Fruit fly (Drosophila melanogaster): ENCODE measurements around the gene CG12379.

CG12379 gene

DNA sequence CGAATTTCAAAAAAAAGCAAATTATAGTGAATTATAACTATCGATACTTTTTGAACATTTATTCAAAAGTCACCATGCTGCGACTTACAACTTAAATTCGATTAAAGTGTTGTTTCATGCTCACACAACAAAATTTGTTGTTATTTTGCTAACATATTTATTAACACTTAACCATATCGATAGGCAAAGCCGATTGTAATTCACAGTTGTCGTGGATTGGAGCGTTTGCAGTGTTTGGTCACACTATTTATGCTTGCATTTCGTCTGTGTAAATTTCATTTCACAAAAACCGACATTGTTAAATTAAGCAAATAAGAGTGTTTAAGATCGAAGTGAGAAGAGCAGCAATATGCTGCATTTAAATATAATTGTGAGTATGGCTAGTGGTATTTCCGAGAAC is 21.4 kb downstream of the CG12379 start, which contains the start of gene HUWE1:
Gene HUWE1, plus strand, starts transcription at position 220 of the 400 bp plus-strand sequence.
- TF ChIP-seq GATAd (GFP tag; optimal IDR thresholded peaks at IDR 0.05) (no peak), Sp1 (GFP tag; optimal IDR thresholded peaks at IDR 0.05) (peak; percentile 19), Abd-B (GFP tag; optimal IDR thresholded peaks at IDR 0.05) (no peak), Rel (GFP tag; optimal IDR thresholded peaks at IDR 0.05) (no peak), Rel (tag; optimal IDR thresholded peaks at IDR 0.05) (peak; percentile 27), CG9705 (GFP tag; optimal IDR thresholded peaks at IDR 0.05) (no peak), dmrt93B (GFP tag; optimal IDR thresholded peaks at IDR 0.05) (no peak)

DNA sequence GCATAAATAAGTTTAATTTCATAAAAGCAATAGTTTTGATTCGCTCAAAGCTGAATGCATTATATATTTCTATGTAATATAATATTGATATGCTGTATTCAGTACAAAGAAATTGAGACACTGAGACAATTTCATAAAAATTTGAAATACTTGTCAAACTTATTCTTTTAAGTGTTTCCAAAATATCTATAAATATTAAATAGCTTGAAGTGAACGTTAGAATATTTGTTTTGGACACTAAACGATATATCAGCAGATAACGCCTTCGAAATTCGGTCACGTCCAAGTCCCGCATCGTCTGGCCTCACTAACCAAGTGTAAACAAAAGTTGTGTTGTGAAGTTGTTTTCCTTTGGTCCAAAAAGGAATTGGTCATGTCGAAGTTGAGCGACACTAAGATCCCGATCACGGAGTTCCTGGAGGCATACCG is 23.0 kb downstream of the CG12379 start:
- TF ChIP-seq Dfd (GFP tag; optimal IDR thresholded peaks at IDR 0.05) (no peak), Hr78 (GFP tag; optimal IDR thresholded peaks at IDR 0.05) (no peak), Myc (optimal IDR thresholded peaks at IDR 0.05) (peak; percentile 68), woc (GFP tag; optimal IDR thresholded peaks at IDR 0.05) (no peak), sage (GFP tag; optimal IDR thresholded peaks at IDR 0.05) (no peak), HLH106 (tag; optimal IDR thresholded peaks at IDR 0.05) (no peak)

dm6 chrX:15709984-15710750 is 23.6 kb downstream of the CG12379 start, which contains the start of the genes CG9281 and CG15601:
Gene CG9281, minus strand, starts transcription at chrX:15710539.
Gene CG15601, plus strand, starts transcription at chrX:15710647.
- TF ChIP-seq N (GFP tag; optimal IDR thresholded peaks at IDR 0.05) (peak; percentile 22), Jra (GFP tag; optimal IDR thresholded peaks at IDR 0.05) (no peak), Sp1 (GFP tag; optimal IDR thresholded peaks at IDR 0.05) (peak; percentile 30), Dfd (GFP tag; optimal IDR thresholded peaks at IDR 0.05) (no peak), Rel (GFP tag; optimal IDR thresholded peaks at IDR 0.05) (no peak), Rel (tag; optimal IDR thresholded peaks at IDR 0.05) (peak; percentile 8), HLH106 (tag; optimal IDR thresholded peaks at IDR 0.05) (peak; percentile 3), CG32264 (GFP tag; optimal IDR thresholded peaks at IDR 0.05) (no peak), Abd-B (GFP tag; optimal IDR thresholded peaks at IDR 0.05) (no peak), sv (GFP tag; optimal IDR thresholded peaks at IDR 0.05) (peak; percentile 22)

DNA sequence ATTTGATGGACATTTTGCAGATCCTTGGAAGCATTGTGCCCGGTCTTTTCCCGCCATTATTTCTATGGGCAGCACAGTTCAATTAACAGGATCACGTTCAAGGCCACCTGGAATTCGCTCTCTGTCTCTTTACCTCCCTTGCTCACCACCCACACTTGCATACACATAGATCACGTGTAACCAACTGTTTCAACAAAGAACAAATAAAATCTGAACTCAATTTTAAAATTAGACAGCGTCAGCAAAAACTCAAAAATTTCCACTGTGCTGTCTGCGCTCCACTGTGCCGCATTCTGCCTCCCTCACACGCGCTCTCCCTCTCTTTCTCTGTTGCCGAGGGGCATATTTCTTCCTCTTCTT is 24.2 kb downstream of the CG12379 start:
- TF ChIP-seq pan (optimal IDR thresholded peaks at IDR 0.05) = no peak
- TF ChIP-seq dl (GFP tag; optimal IDR thresholded peaks at IDR 0.05; ENCODE audit: insufficient read depth in 1 of 2, partially characterized antibody in 2 of 2) = no peak
- no peak for TF ChIP-seq lola (GFP tag; optimal IDR thresholded peaks at IDR 0.05)
- no peak for TF ChIP-seq Abd-B (GFP tag; optimal IDR thresholded peaks at IDR 0.05)
- TF ChIP-seq dmrt93B (GFP tag; optimal IDR thresholded peaks at IDR 0.05) = no peak
- TF ChIP-seq jim (GFP tag; optimal IDR thresholded peaks at IDR 0.05) = no peak
- TF ChIP-seq Sp1 (GFP tag; optimal IDR thresholded peaks at IDR 0.05) = no peak
- TF ChIP-seq Mio (GFP tag; optimal IDR thresholded peaks at IDR 0.05) = no peak
- no peak for TF ChIP-seq Hr78 (GFP tag; optimal IDR thresholded peaks at IDR 0.05)
- TF ChIP-seq Hnf4 (GFP tag; optimal IDR thresholded peaks at IDR 0.05) = peak; percentile 4
- TF ChIP-seq dsf (GFP tag; optimal IDR thresholded peaks at IDR 0.05; ENCODE audit: borderline replicate concordance) = no peak
- TF ChIP-seq CrebA (GFP tag; optimal IDR thresholded peaks at IDR 0.05; ENCODE audit: borderline replicate concordance) = no peak
- TF ChIP-seq Dif (GFP tag; optimal IDR thresholded peaks at IDR 0.05; ENCODE audit: partially characterized antibody) = no peak
- no peak for TF ChIP-seq GATAd (GFP tag; optimal IDR thresholded peaks at IDR 0.05)
- peak; percentile 38 for TF ChIP-seq rgr (GFP tag; optimal IDR thresholded peaks at IDR 0.05)
- no peak for TF ChIP-seq sage (GFP tag; optimal IDR thresholded peaks at IDR 0.05)
- TF ChIP-seq Dfd (GFP tag; optimal IDR thresholded peaks at IDR 0.05) = no peak
- no peak for TF ChIP-seq fru (GFP tag; optimal IDR thresholded peaks at IDR 0.05)
- peak; percentile 6 for TF ChIP-seq psq (GFP tag; optimal IDR thresholded peaks at IDR 0.05)
- TF ChIP-seq OdsH (GFP tag; optimal IDR thresholded peaks at IDR 0.05) = no peak
- no peak for TF ChIP-seq sv (GFP tag; optimal IDR thresholded peaks at IDR 0.05)
- TF ChIP-seq CG9705 (GFP tag; optimal IDR thresholded peaks at IDR 0.05) = no peak
- no peak for TF ChIP-seq h (GFP tag; optimal IDR thresholded peaks at IDR 0.05)
- TF ChIP-seq usp (GFP tag; optimal IDR thresholded peaks at IDR 0.05) = no peak
- TF ChIP-seq brk (GFP tag; optimal IDR thresholded peaks at IDR 0.05) = no peak
- no peak for TF ChIP-seq HLH106 (tag; optimal IDR thresholded peaks at IDR 0.05)
- no peak for TF ChIP-seq Jra (GFP tag; optimal IDR thresholded peaks at IDR 0.05)
- TF ChIP-seq N (GFP tag; optimal IDR thresholded peaks at IDR 0.05) = no peak
- TF ChIP-seq CG32264 (GFP tag; optimal IDR thresholded peaks at IDR 0.05) = no peak
- TF ChIP-seq Vsx2 (GFP tag; optimal IDR thresholded peaks at IDR 0.05; ENCODE audit: partially characterized antibody) = no peak
- peak; percentile 36 for TF ChIP-seq br (GFP tag; optimal IDR thresholded peaks at IDR 0.05)
- TF ChIP-seq tai (GFP tag; optimal IDR thresholded peaks at IDR 0.05) = no peak
- TF ChIP-seq woc (GFP tag; optimal IDR thresholded peaks at IDR 0.05) = peak; percentile 3
- no peak for TF ChIP-seq Myc (optimal IDR thresholded peaks at IDR 0.05)
- peak in 1 of 2 experiments; percentile 40 for TF ChIP-seq foxo (GFP tag; optimal IDR thresholded peaks at IDR 0.05)
- TF ChIP-seq ey (GFP tag; optimal IDR thresholded peaks at IDR 0.05) = peak; percentile 9
- TF ChIP-seq Rel (GFP tag; optimal IDR thresholded peaks at IDR 0.05) = no peak
- TF ChIP-seq Rel (tag; optimal IDR thresholded peaks at IDR 0.05) = no peak
- TF ChIP-seq Hr83 (GFP tag; optimal IDR thresholded peaks at IDR 0.05; ENCODE audit: poor library complexity, severe bottlenecking) = peak; percentile 13
